Fruit fly (Drosophila melanogaster) whole organism: ENCODE measurements around the gene RpL7-like.

ENCODE experiments used
- CG8478 ChIP-seq: fragments of >200 bp; optimal IDR thresholded peaks from 2 replicates; lab custom pipeline; 2018; ENCODE audit warnings: inconsistent platforms
- Dll ChIP-seq: fragments of >200 bp; optimal IDR thresholded peaks from 2 replicates; lab custom pipeline; 2017
- EcR ChIP-seq, 2 experiments: fragments of >200 bp; optimal IDR thresholded peaks; 2 replicates each; lab custom pipeline; 2017; ENCODE audit warnings: missing biosample characterization in 2 of 2, missing genetic modification characterization in 2 of 2, missing genetic modification reagents in 2 of 2
- pan ChIP-seq: fragments of >200 bp; optimal IDR thresholded peaks from 2 replicates; lab custom pipeline; 2017
- psq ChIP-seq: fragments of >200 bp; optimal IDR thresholded peaks from 2 replicates; lab custom pipeline; 2017
- usp ChIP-seq: fragments of >200 bp; optimal IDR thresholded peaks from 2 replicates; lab custom pipeline; 2017; ENCODE audit warnings: missing biosample characterization, missing genetic modification characterization, mixed read lengths

RpL7-like gene

dm6 chr2L:12055837-12056388 is at the start of gene RpL7-like, which contains the start of the genes JhI-21 and CG34164:
Gene RpL7-like, plus strand, starts transcription at chr2L:12056326.
Gene JhI-21, minus strand, starts transcription at chr2L:12056042.
Gene CG34164, plus strand, starts transcription at chr2L:12056348.
- TF ChIP-seq Dll (lab: Kevin White, UChicago) = no peak
- no peak for TF ChIP-seq psq (lab: Kevin White, UChicago)
- TF ChIP-seq pan (lab: Kevin White, UChicago) = no peak
- TF ChIP-seq CG8478 (lab: Kevin White, UChicago) = no peak
- no peak for TF ChIP-seq usp (GFP tag; lab: Kevin White, UChicago)
- TF ChIP-seq EcR (GFP tag; optimal IDR thresholded peaks at IDR 0.05; lab: Kevin White, UChicago) = no peak

DNA sequence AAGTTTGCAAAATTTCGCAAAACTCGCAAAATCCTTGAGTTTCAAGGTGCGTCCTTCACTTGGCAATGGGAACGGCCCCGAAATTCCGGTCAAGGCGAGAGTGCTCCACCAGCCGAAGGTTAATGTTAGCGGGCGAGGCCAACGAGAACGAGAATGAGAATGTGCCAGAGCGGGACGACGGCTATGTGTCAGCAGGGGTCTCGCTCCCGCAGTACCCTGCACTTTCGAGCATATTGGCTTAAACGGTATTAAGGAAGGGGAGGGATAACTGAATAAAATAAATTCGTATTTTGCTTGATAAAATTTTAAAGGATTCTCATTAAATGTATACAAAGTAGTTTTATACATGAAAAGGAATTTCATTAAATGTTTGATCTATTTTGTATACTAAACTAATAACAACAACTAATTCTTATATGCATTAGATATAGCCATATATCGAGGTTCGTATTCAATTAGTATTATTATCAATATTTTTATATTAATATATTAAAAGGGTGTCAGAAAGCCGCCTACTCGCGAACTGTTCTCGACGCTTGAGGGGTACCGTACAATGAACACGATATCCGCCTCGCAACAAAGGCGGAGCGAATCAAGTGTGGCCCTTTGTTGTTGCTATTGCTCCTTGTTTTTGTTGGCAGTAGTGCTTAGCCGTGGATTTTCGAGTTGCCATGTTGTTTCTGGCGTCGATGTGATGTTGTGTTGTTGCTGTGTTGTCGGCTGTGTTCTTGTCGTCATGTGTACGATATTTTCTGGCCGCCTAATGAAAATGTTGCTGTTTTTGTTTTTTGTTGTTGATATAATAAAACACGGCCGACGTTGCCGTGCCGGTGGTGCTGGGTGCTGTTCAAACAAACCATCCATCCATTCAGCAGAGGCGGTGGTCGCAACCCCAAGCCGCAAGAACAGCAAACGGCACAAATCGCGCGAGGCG is 49.5 kb upstream of the RpL7-like start:
- TF ChIP-seq Dll (lab: Kevin White, UChicago) (no peak), pan (lab: Kevin White, UChicago) (peak; percentile 80), CG8478 (lab: Kevin White, UChicago) (peak; percentile 32), psq (lab: Kevin White, UChicago) (no peak), usp (GFP tag; lab: Kevin White, UChicago) (no peak)

DNA sequence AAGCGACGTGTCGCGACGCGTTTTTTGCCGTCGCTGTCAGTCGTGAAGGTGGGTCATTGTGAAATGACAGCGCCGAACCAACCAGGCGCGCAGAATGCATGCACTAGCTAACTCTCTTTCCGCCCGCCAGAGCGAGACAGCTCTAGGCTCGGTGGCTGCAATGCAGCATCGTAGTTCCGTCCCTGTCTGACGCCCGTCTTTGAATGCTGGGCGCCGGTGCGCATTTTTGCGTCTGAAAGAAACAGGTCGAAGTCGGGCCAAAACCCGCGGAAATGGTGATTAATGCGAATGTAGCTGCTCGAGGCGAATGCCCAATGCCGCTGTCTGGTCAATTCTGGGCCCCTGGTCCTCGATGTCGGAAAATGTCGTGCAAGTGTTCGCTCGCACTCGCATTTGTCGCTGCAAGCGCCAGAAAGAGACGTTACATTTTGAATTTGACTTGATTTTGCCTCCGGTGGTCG is 48.8 kb upstream of the RpL7-like start:
- TF ChIP-seq EcR (GFP tag; optimal IDR thresholded peaks at IDR 0.05; lab: Kevin White, UChicago) (peak; percentile 60 to 85), Dll (lab: Kevin White, UChicago) (peak; percentile 21), pan (lab: Kevin White, UChicago) (no peak), CG8478 (lab: Kevin White, UChicago) (peak; percentile 69)

DNA sequence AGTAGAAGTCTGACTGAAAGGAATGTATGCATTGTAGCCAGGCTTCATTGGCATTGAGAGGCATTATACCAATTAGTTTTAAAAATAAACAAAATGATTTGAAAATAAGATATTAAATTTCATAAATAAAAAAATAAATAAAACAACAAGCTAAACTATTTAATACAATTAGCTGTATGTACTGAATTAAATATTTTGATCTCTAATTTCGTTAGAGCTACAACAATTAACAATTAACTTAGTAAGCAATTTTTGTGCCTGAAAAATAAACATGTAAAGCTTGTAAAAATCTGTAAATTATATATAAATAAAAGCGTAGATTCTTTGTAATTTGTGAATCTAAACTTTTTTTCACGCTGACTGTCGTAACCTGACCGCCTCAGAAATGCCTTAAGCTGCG is 48.3 kb upstream of the RpL7-like start, which contains the start of gene Rh5:
Gene Rh5 (plus strand): TSS at position 301 of the 400 bp plus-strand sequence.
- TF ChIP-seq EcR (GFP tag; optimal IDR thresholded peaks at IDR 0.05; lab: Kevin White, UChicago) (no peak), Dll (lab: Kevin White, UChicago) (no peak), psq (lab: Kevin White, UChicago) (no peak), CG8478 (lab: Kevin White, UChicago) (no peak), usp (GFP tag; lab: Kevin White, UChicago) (no peak), pan (lab: Kevin White, UChicago) (no peak)

DNA sequence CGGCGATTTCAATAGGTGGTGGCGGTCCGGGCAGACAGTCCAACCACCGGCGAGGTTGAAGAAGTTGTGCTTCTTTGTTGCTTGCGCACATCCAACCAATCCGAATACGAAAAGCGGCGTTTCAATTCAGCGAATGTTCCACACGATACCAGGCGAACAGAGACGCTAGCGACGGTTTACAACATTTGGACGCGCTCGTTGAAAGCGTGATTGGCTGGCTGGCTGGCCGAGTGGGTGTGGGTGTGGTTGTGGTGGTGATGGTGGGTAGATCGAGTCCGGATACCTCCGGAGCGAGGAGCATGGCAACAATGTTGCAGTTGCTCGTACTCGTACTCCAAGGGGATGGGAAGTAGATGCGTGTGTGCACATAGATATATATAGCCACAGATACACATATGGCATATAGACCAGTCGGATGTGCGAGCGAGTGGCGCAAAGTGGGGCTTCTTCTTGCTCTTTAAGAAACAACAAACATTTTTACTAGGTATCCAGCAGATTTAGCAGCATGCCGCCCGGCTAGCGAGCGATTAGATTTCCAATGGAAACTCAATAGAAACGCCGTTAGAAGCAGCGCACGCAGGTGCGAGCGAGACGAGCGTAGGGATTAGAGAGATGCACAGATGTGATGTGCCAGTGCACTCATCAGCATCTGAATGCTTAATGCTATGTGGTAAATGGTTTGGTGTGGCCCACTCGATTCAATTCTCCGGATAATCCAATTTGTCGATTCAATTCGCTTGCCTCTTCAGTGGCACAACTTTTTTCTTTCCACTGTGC is 45.8 kb upstream of the RpL7-like start:
- TF ChIP-seq EcR (GFP tag; optimal IDR thresholded peaks at IDR 0.05; lab: Kevin White, UChicago) (peak in 1 of 2 experiments; percentile 54), pan (lab: Kevin White, UChicago) (no peak)

dm6 chr2L:12010877-12011666 is 45.1 kb upstream of the RpL7-like start:
- TF ChIP-seq Dll (lab: Kevin White, UChicago) = peak; percentile 65
- TF ChIP-seq usp (GFP tag; lab: Kevin White, UChicago) = no peak
- TF ChIP-seq psq (lab: Kevin White, UChicago) = no peak
- peak; percentile 79 for TF ChIP-seq CG8478 (lab: Kevin White, UChicago)
- no peak for TF ChIP-seq EcR (GFP tag; optimal IDR thresholded peaks at IDR 0.05; lab: Kevin White, UChicago)
- no peak for TF ChIP-seq pan (lab: Kevin White, UChicago)

DNA sequence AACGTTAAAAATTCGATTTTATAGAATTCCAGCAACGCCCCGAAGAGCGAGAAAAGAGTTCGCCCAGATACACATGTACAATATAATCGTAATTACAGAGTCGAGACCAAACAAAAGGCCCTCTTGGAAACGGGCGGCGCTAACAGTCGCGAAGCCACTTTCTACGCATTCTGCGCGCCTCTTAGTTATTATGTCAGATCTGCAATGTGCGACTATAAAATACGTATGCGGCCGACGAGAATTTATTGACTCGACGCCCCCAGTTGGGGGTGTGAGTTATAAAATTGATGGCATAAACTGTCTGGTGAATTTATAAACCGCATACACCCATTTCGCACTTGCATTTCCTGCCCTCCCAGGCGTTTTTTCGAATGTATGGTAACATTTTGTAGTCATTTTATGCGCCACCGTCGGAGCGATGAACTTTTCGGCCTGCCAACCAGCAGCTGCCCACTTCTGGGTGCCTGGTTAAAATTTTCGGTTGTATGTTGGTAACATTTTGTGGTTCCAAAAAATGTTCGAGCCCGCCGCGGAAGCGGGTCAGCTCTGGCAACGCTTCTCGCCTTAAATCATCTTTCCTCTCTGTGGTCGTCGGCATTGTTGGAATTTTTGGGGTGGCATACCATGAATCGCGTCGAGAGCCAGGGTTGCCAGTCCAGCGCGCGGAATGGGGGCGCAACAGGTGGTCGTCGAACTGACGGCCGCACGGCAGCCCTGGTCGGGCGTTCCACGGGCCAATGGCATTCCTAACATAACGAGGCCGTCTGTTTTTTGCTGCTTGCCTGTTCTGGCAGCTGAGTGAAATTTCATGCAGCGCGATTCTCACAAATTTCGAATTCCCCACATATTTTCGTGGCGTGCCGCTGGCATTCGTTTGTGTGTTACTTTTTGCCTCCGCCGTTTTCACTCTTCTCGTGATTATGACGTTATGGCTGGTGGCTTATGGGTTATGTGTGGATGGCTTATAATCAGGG is 44.2 kb upstream of the RpL7-like start:
- TF ChIP-seq usp (GFP tag; lab: Kevin White, UChicago) (no peak), EcR (GFP tag; optimal IDR thresholded peaks at IDR 0.05; lab: Kevin White, UChicago) (peak; percentile 96 to 98), Dll (lab: Kevin White, UChicago) (peak; percentile 42)

dm6 chr2L:12013243-12013642 is 42.9 kb upstream of the RpL7-like start:
- TF ChIP-seq psq (lab: Kevin White, UChicago) (no peak), EcR (GFP tag; optimal IDR thresholded peaks at IDR 0.05; lab: Kevin White, UChicago) (peak in 1 of 2 experiments; percentile 52)

- TF ChIP-seq EcR (GFP tag; optimal IDR thresholded peaks at IDR 0.05; lab: Kevin White, UChicago) = peak in 1 of 2 experiments; percentile 97
- no peak for TF ChIP-seq pan (lab: Kevin White, UChicago)
These were observed 42.3 kb upstream of the RpL7-like start for dm6 chr2L:12013741-12014393.
